Worm (Caenorhabditis elegans) whole organism, L1 larva: ENCODE data around the gene F40E10.5.

Experiments
- C04F5.9 ChIP-seq: sonication (generic microtip); optimal IDR thresholded peaks from 2 replicates; lab custom pipeline; 2016; ENCODE audit warnings: missing genetic modification characterization, missing compliant biosample characterization
- C34B4.2 ChIP-seq: sonication (generic microtip); optimal IDR thresholded peaks from 2 replicates; lab custom pipeline; 2017; ENCODE audit warnings: mild to moderate bottlenecking, missing genetic modification characterization, missing compliant biosample characterization
- Y116A8C.19 ChIP-seq: sonication (generic microtip); optimal IDR thresholded peaks from 2 replicates; lab custom pipeline; 2016; ENCODE audit warnings: missing compliant biosample characterization, missing genetic modification characterization, borderline replicate concordance
- alr-1 ChIP-seq: fragments of 200-800 bp; sonication (Bioruptor generic); optimal IDR thresholded peaks from 2 replicates; lab custom pipeline; 2018; ENCODE audit warnings: borderline replicate concordance, mild to moderate bottlenecking, missing genetic modification characterization, missing compliant biosample characterization
- aly-2 ChIP-seq: fragments of 150-350 bp; optimal IDR thresholded peaks from 2 replicates; lab custom pipeline; 2014; ENCODE audit warnings: missing biosample characterization, missing genetic modification characterization
- blmp-1 ChIP-seq: fragments of 150-350 bp; optimal IDR thresholded peaks from 2 replicates; lab custom pipeline; 2014; ENCODE audit warnings: missing biosample characterization, missing genetic modification characterization
- ceh-82 ChIP-seq, 3 experiments: fragments of 150-350 bp in 1 of 3; sonication (generic microtip) in 2 of 3; optimal IDR thresholded peaks; 2 replicates each; lab custom pipeline; 2014 to 2017; ENCODE audit warnings: missing biosample characterization in 3 of 3, missing genetic modification characterization in 3 of 3
- ceh-90 ChIP-seq: sonication (generic microtip); optimal IDR thresholded peaks from 2 replicates; lab custom pipeline; 2016; ENCODE audit warnings: missing genetic modification characterization, missing compliant biosample characterization
- ces-1 ChIP-seq: fragments of 150-350 bp; optimal IDR thresholded peaks from 2 replicates; lab custom pipeline; 2014; ENCODE audit warnings: missing biosample characterization, missing genetic modification reagents, missing genetic modification characterization
- dpl-1 ChIP-seq, 3 experiments: fragments of 150-350 bp in 2 of 3; sonication (generic microtip) in 1 of 3; optimal IDR thresholded peaks; 2 replicates each; lab custom pipeline; 2014 to 2017; ENCODE audit warnings: missing biosample characterization in 3 of 3, missing genetic modification characterization in 3 of 3, missing genetic modification reagents in 3 of 3
- efl-1 ChIP-seq, 4 experiments: fragments of 150-350 bp; optimal IDR thresholded peaks in 3 of 4; peaks in 1 of 4; 1 replicate in 1 of 4; 2 replicates in 3 of 4; lab custom pipeline; 2014; ENCODE audit warnings: missing biosample characterization in 2 of 4, missing genetic modification characterization in 2 of 4, missing genetic modification reagents in 2 of 4
- efl-3 ChIP-seq: fragments of 200-800 bp; sonication (Bioruptor generic); optimal IDR thresholded peaks from 2 replicates; lab custom pipeline; 2018; ENCODE audit warnings: mild to moderate bottlenecking, missing genetic modification characterization, missing compliant biosample characterization
- egl-13 ChIP-seq: sonication (generic microtip); optimal IDR thresholded peaks from 2 replicates; lab custom pipeline; 2016; ENCODE audit warnings: missing genotype, missing genetic modification reagents, missing genetic modification characterization, missing compliant biosample characterization
- egl-27 ChIP-seq, 2 experiments: fragments of 150-350 bp in 1 of 2; sonication (generic microtip); optimal IDR thresholded peaks; 3 replicates each; lab custom pipeline; 2017 to 2018; ENCODE audit warnings: missing biosample characterization in 2 of 2, missing genetic modification characterization in 2 of 2, missing genetic modification reagents in 2 of 2
- elt-2 ChIP-seq: sonication (generic microtip); optimal IDR thresholded peaks from 2 replicates; lab custom pipeline; 2016; ENCODE audit warnings: missing genetic modification characterization, mild to moderate bottlenecking, inconsistent platforms, missing compliant biosample characterization, missing genetic modification reagents
- elt-3 ChIP-seq, 6 experiments: fragments of 150-350 bp in 1 of 6; sonication (generic microtip); optimal IDR thresholded peaks; 2 replicates each; lab custom pipeline; 2017 to 2018; ENCODE audit warnings: missing biosample characterization in 6 of 6, missing genetic modification characterization in 6 of 6, inconsistent platforms in 1 of 6
- fkh-8 ChIP-seq: sonication (generic microtip); optimal IDR thresholded peaks from 2 replicates; lab custom pipeline; 2016; ENCODE audit warnings: mild to moderate bottlenecking, missing genetic modification characterization, missing compliant biosample characterization
- grh-1 ChIP-seq: fragments of 200-800 bp; sonication (Bioruptor generic); IDR thresholded peaks from 2 replicates; pipeline ENCODE4 v1.3.6; 2022; ENCODE audit warnings: missing genetic modification reagents, missing genetic modification characterization, missing compliant biosample characterization
- hlh-4 ChIP-seq: sonication (generic microtip); optimal IDR thresholded peaks from 2 replicates; lab custom pipeline; 2016; ENCODE audit warnings: mild to moderate bottlenecking, missing genetic modification characterization, missing compliant biosample characterization
- hpl-2 ChIP-seq: fragments of 150-350 bp; optimal IDR thresholded peaks from 2 replicates; lab custom pipeline; 2014; ENCODE audit warnings: missing biosample characterization, missing genetic modification reagents, missing genetic modification characterization
- isw-1 ChIP-seq: fragments of 200-800 bp; sonication (Bioruptor generic); IDR thresholded peaks from 2 replicates; pipeline ENCODE4 v1.3.6; 2022; ENCODE audit warnings: missing genetic modification characterization, missing compliant biosample characterization
- jun-1 ChIP-seq: fragments of 150-350 bp; optimal IDR thresholded peaks from 2 replicates; lab custom pipeline; 2014; ENCODE audit warnings: missing biosample characterization, missing genetic modification reagents, missing genetic modification characterization
- lin-14 ChIP-seq: fragments of 200-800 bp; sonication (Bioruptor generic); optimal IDR thresholded peaks from 2 replicates; lab custom pipeline; 2018; ENCODE audit warnings: mild to moderate bottlenecking, missing genetic modification characterization, moderate library complexity, missing compliant biosample characterization
- lin-15B ChIP-seq: fragments of 150-350 bp; sonication (generic microtip); optimal IDR thresholded peaks from 3 replicates; lab custom pipeline; 2014; ENCODE audit warnings: missing biosample characterization, missing genetic modification characterization
- lin-39 ChIP-seq: fragments of 150-350 bp; optimal IDR thresholded peaks from 2 replicates; lab custom pipeline; 2014; ENCODE audit warnings: missing biosample characterization, missing genetic modification reagents, missing genetic modification characterization
- mef-2 ChIP-seq: fragments of 150-350 bp; optimal IDR thresholded peaks from 2 replicates; lab custom pipeline; 2014; ENCODE audit warnings: missing biosample characterization, missing genetic modification characterization
- mep-1 ChIP-seq: fragments of 150-350 bp; optimal IDR thresholded peaks from 2 replicates; lab custom pipeline; 2014; ENCODE audit warnings: missing biosample characterization, missing genetic modification characterization
- nhr-11 ChIP-seq: fragments of 150-350 bp; optimal IDR thresholded peaks from 2 replicates; lab custom pipeline; 2014; ENCODE audit warnings: missing biosample characterization, missing genetic modification characterization
- nhr-19 ChIP-seq: fragments of 200-800 bp; sonication (Bioruptor generic); conservative IDR thresholded peaks from 2 replicates; pipeline ENCODE4 v1.3.6; 2022; ENCODE audit warnings: missing genetic modification characterization, missing compliant biosample characterization
- nhr-237 ChIP-seq: fragments of 150-350 bp; optimal IDR thresholded peaks from 2 replicates; lab custom pipeline; 2014; ENCODE audit warnings: missing biosample characterization, missing genetic modification characterization
- nhr-28 ChIP-seq: fragments of 150-350 bp; optimal IDR thresholded peaks from 2 replicates; lab custom pipeline; 2014; ENCODE audit warnings: missing biosample characterization, missing genetic modification characterization
- nhr-47 ChIP-seq: sonication (generic microtip); optimal IDR thresholded peaks from 2 replicates; lab custom pipeline; 2016; ENCODE audit warnings: mild to moderate bottlenecking, missing genetic modification characterization, moderate library complexity, missing compliant biosample characterization
- pqm-1 ChIP-seq: sonication (generic microtip); optimal IDR thresholded peaks from 3 replicates; lab custom pipeline; 2017; ENCODE audit warnings: missing biosample characterization, missing genetic modification characterization
- snu-23 ChIP-seq: sonication (generic microtip); optimal IDR thresholded peaks from 2 replicates; lab custom pipeline; 2016; ENCODE audit warnings: missing genetic modification characterization, missing compliant biosample characterization
- sup-37 ChIP-seq: fragments of 200-800 bp; sonication (Bioruptor generic); optimal IDR thresholded peaks from 2 replicates; lab custom pipeline; 2018; ENCODE audit warnings: mild to moderate bottlenecking, missing genetic modification characterization, missing compliant biosample characterization
- swsn-7 ChIP-seq: sonication (generic microtip); optimal IDR thresholded peaks from 2 replicates; lab custom pipeline; 2016; ENCODE audit warnings: missing genetic modification characterization, missing compliant biosample characterization
- tlp-1 ChIP-seq: fragments of 150-350 bp; optimal IDR thresholded peaks from 2 replicates; lab custom pipeline; 2014; ENCODE audit warnings: missing biosample characterization, missing genetic modification characterization
- unc-130 ChIP-seq: fragments of 150-350 bp; optimal IDR thresholded peaks from 2 replicates; lab custom pipeline; 2017; ENCODE audit warnings: missing biosample characterization, missing genetic modification characterization, inconsistent platforms
- unc-62 ChIP-seq: fragments of 150-350 bp; optimal IDR thresholded peaks from 2 replicates; lab custom pipeline; 2014; ENCODE audit warnings: missing biosample characterization, missing genetic modification reagents, missing genetic modification characterization
- unc-98 ChIP-seq: fragments of 200-800 bp; sonication (Bioruptor generic); IDR thresholded peaks from 2 replicates; pipeline ENCODE4 v1.3.6; 2022; ENCODE audit warnings: missing genetic modification characterization, missing compliant biosample characterization
- vab-15 ChIP-seq: sonication (generic microtip); optimal IDR thresholded peaks from 2 replicates; lab custom pipeline; 2017; ENCODE audit warnings: missing genotype, mild to moderate bottlenecking, missing genetic modification characterization, missing compliant biosample characterization
- zag-1 ChIP-seq: fragments of 150-350 bp; optimal IDR thresholded peaks from 2 replicates; lab custom pipeline; 2014; ENCODE audit warnings: missing biosample characterization, missing genetic modification characterization
- ztf-4 ChIP-seq: fragments of 150-350 bp; optimal IDR thresholded peaks from 2 replicates; lab custom pipeline; 2014; ENCODE audit warnings: missing biosample characterization, missing genetic modification characterization

Gene F40E10.5

ce11 chrX:14743210-14743609 is 41.6 kb downstream of the F40E10.5 start:
- TF ChIP-seq unc-62 (GFP tag; lab: Kevin White, UChicago) (no peak), ztf-4 (tag; lab: Kevin White, UChicago) (peak; percentile 36)

- TF ChIP-seq mef-2 (tag; lab: Kevin White, UChicago) (no peak), aly-2 (tag; lab: Kevin White, UChicago) (no peak), jun-1 (tag; lab: Kevin White, UChicago) (no peak), ceh-90 (tag; lab: Kevin White, UChicago) (no peak), mep-1 (tag; lab: Kevin White, UChicago) (no peak), vab-15 (tag; lab: Kevin White, UChicago) (no peak), unc-130 (tag; lab: Kevin White, UChicago) (no peak), pqm-1 (tag; lab: Kevin White, UChicago) (no peak), tlp-1 (tag; lab: Kevin White, UChicago) (no peak), Y116A8C.19 (no peak), zag-1 (tag; lab: Kevin White, UChicago) (no peak), nhr-19 (GFP tag; lab: Robert Waterston, UW) (no peak), hpl-2 (GFP tag; lab: Kevin White, UChicago) (no peak), swsn-7 (no peak), nhr-237 (tag; lab: Kevin White, UChicago) (no peak), C04F5.9 (tag; lab: Kevin White, UChicago) (no peak)
These were observed 42.2 kb downstream of the F40E10.5 start, which contains the start of gene C05G5.7 for ce11 chrX:14743780-14744179. C05G5.7 (minus strand) TSS chrX:14743780.

ce11 chrX:14744496-14744895 is 42.9 kb downstream of the F40E10.5 start:
- TF ChIP-seq lin-39 (tag; lab: Kevin White, UChicago) (no peak), C04F5.9 (tag; lab: Kevin White, UChicago) (no peak), ces-1 (GFP tag; lab: Kevin White, UChicago) (no peak), lin-14 (peak; percentile 30), jun-1 (tag; lab: Kevin White, UChicago) (peak; percentile 47), ceh-82 (tag; optimal IDR thresholded peaks at IDR 0.05; lab: Kevin White, UChicago) (no peak), snu-23 (GFP tag; lab: Kevin White, UChicago) (no peak), egl-13 (tag; lab: Kevin White, UChicago) (no peak), nhr-11 (tag; lab: Kevin White, UChicago) (no peak), ceh-90 (tag; lab: Kevin White, UChicago) (no peak), elt-2 (tag; lab: Kevin White, UChicago) (peak; percentile 32)

ce11 chrX:14745218-14745617 is 43.6 kb downstream of the F40E10.5 start:
- no peak for TF ChIP-seq nhr-19 (GFP tag; lab: Robert Waterston, UW)
- TF ChIP-seq hlh-4 (tag; lab: Kevin White, UChicago), result no peak
- TF ChIP-seq sup-37 (GFP tag; lab: Kevin White, UChicago), result no peak
- no peak for TF ChIP-seq C34B4.2
- TF ChIP-seq swsn-7, result no peak
- peak; percentile 44 for TF ChIP-seq blmp-1
- TF ChIP-seq nhr-28 (tag; lab: Kevin White, UChicago), result no peak
- no peak for TF ChIP-seq lin-15B (tag; lab: Kevin White, UChicago)
- no peak for TF ChIP-seq mep-1 (tag; lab: Kevin White, UChicago)
- TF ChIP-seq, all 84 proteins: peak for 1

DNA sequence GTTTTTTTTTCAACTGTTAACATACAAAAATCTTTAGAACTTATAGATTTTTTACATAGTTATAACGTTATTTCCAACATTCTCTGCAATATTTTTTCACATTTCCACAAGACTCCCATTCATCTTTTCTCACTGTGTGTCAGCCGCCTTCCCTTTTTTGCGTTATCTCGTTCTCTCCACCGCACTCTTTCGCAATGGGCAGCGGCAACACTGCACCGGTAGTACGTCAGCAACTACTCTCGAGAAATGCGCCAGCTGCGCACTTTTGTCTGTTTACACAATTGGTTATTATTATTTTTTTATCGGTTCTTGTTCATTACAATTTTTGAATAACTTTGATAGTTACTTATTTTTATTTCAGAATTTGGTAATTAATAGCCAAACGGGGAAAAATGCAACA is 45.4 kb downstream of the F40E10.5 start, which contains the start of gene C05G5.2:
TSS of gene C05G5.2 (plus strand) at position 356 of the 400 bp plus-strand sequence.
- TF ChIP-seq unc-98 (GFP tag; lab: Robert Waterston, UW), result no peak
- TF ChIP-seq nhr-237 (tag; lab: Kevin White, UChicago), result peak; percentile 38
- peak; percentile 98 for TF ChIP-seq lin-14
- no peak for TF ChIP-seq nhr-28 (tag; lab: Kevin White, UChicago)
- TF ChIP-seq elt-3 (tag; optimal IDR thresholded peaks at IDR 0.05; lab: Kevin White, UChicago), result peak in 3 of 6 experiments; percentile 42 to 95 (median 79)
- peak; percentile 17 for TF ChIP-seq mef-2 (tag; lab: Kevin White, UChicago)
- TF ChIP-seq fkh-8 (tag; lab: Kevin White, UChicago), result peak; percentile 92
- TF ChIP-seq grh-1 (GFP tag; lab: Robert Waterston, UW), result peak; percentile 54; the same call in 1 of the 2 replicates
- peak; percentile 63 for TF ChIP-seq isw-1 (GFP tag; lab: Robert Waterston, UW)
- no peak for TF ChIP-seq hlh-4 (tag; lab: Kevin White, UChicago)
- TF ChIP-seq blmp-1, result peak; percentile 85
- TF ChIP-seq efl-3, result no peak
- no peak for TF ChIP-seq egl-27 (tag; optimal IDR thresholded peaks at IDR 0.05; lab: Kevin White, UChicago)
- TF ChIP-seq nhr-47, result peak; percentile 88
- peak; percentile 65 to 78 for TF ChIP-seq efl-1 (optimal IDR thresholded peaks at IDR 0.05; lab: Kevin White, UChicago)
- TF ChIP-seq efl-1 (GFP tag; optimal IDR thresholded peaks at IDR 0.05 in 1 of 2; lab: Kevin White, UChicago), result peak; percentile 56 to 96
- no peak for TF ChIP-seq alr-1 (tag; lab: Kevin White, UChicago)
- TF ChIP-seq Y116A8C.19, result no peak
- no peak for TF ChIP-seq lin-39 (tag; lab: Kevin White, UChicago)
- peak; percentile 64 to 81 (median 72) for TF ChIP-seq dpl-1 (GFP tag; optimal IDR thresholded peaks at IDR 0.05; lab: Kevin White, UChicago)
